Worm (Caenorhabditis elegans): ENCODE data around the gene str-206.

DNA sequence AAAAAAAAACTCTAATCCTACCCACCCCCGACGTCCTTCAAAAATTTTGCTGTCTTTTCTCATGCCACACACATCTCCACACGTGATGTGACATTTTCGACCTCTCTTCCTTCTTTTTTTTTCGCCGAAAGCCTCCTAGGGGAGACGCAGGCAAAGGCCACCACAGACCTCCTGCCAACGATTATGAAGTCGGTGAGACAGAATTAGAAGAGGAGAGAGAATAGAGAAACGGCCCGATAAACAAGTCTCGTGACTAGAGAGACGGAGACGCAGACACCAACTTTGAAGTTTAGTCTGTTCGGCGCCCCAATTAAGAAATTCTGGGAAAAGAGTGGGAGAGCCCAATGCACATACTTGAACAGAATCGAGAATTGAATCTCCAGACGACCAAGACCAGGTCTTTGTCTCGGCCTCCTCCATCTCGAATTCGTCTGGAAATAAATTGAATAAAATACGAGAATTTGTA is 6.6 kb downstream of the str-206 start:
- TF ChIP-seq dao-5 (tag; optimal IDR thresholded peaks at IDR 0.05) (no peak), him-1 (tag; optimal IDR thresholded peaks at IDR 0.05) (peak; percentile 94), W03F9.2 (tag; optimal IDR thresholded peaks at IDR 0.05) (peak; percentile 54)
